Worm (Caenorhabditis elegans) whole organism, L1 larva: ENCODE measurements around the gene phf-5.

Experiments used
- C04F5.9 ChIP-seq: sonication (generic microtip); optimal IDR thresholded peaks from 2 replicates; lab custom pipeline; 2016; ENCODE audit warnings: missing genetic modification characterization, missing compliant biosample characterization
- ama-1 ChIP-seq: fragments of 150-350 bp; optimal IDR thresholded peaks from 2 replicates; lab custom pipeline; 2014
- ceh-82 ChIP-seq, 3 experiments: fragments of 150-350 bp in 1 of 3; sonication (generic microtip) in 2 of 3; optimal IDR thresholded peaks; 2 replicates each; lab custom pipeline; 2014 to 2017; ENCODE audit warnings: missing biosample characterization in 3 of 3, missing genetic modification characterization in 3 of 3
- ceh-90 ChIP-seq: sonication (generic microtip); optimal IDR thresholded peaks from 2 replicates; lab custom pipeline; 2016; ENCODE audit warnings: missing genetic modification characterization, missing compliant biosample characterization
- lin-13 ChIP-seq: fragments of 150-350 bp; optimal IDR thresholded peaks from 2 replicates; lab custom pipeline; 2014; ENCODE audit warnings: missing biosample characterization, missing genetic modification reagents, missing genetic modification characterization
- mab-9 ChIP-seq: fragments of 200-800 bp; sonication (Bioruptor generic); IDR thresholded peaks from 2 replicates; pipeline ENCODE4 v1.3.6; 2022; ENCODE audit warnings: missing genetic modification reagents, missing genetic modification characterization, missing compliant biosample characterization
- nhr-11 ChIP-seq: fragments of 150-350 bp; optimal IDR thresholded peaks from 2 replicates; lab custom pipeline; 2014; ENCODE audit warnings: missing biosample characterization, missing genetic modification characterization
- nhr-47 ChIP-seq: sonication (generic microtip); optimal IDR thresholded peaks from 2 replicates; lab custom pipeline; 2016; ENCODE audit warnings: mild to moderate bottlenecking, missing genetic modification characterization, moderate library complexity, missing compliant biosample characterization
- nhr-76 ChIP-seq: sonication (generic microtip); optimal IDR thresholded peaks from 2 replicates; lab custom pipeline; 2017; ENCODE audit warnings: missing biosample characterization, missing genetic modification characterization
- nhr-85 ChIP-seq: sonication (generic microtip); peaks from one replicate; lab custom pipeline; 2016; ENCODE audit warnings: missing genetic modification characterization, inconsistent platforms, missing compliant biosample characterization
- pqm-1 ChIP-seq: sonication (generic microtip); optimal IDR thresholded peaks from 3 replicates; lab custom pipeline; 2017; ENCODE audit warnings: missing biosample characterization, missing genetic modification characterization
- sox-4 ChIP-seq: sonication (generic microtip); optimal IDR thresholded peaks from 2 replicates; lab custom pipeline; 2016; ENCODE audit warnings: missing genetic modification characterization, missing compliant biosample characterization

- TF ChIP-seq ceh-90 (tag; lab: Kevin White, UChicago) = no peak
- no peak for TF ChIP-seq nhr-11 (tag; lab: Kevin White, UChicago)
- TF ChIP-seq C04F5.9 (tag; lab: Kevin White, UChicago) = no peak
- TF ChIP-seq ceh-82 (tag; optimal IDR thresholded peaks at IDR 0.05; lab: Kevin White, UChicago) = peak in 1 of 3 experiments; percentile 30
- TF ChIP-seq ama-1 = no peak
- TF ChIP-seq nhr-76 (tag; lab: Kevin White, UChicago) = no peak
- TF ChIP-seq nhr-47 (tag; lab: Kevin White, UChicago) = no peak
- TF ChIP-seq pqm-1 (tag; lab: Kevin White, UChicago) = no peak
- TF ChIP-seq lin-13 (GFP tag; lab: Kevin White, UChicago) = no peak
- TF ChIP-seq nhr-85 (tag; lab: Kevin White, UChicago) = peak; percentile 51
- TF ChIP-seq sox-4 = no peak
- no peak for TF ChIP-seq mab-9 (GFP tag; lab: Robert Waterston, UW)
Measured at ce11 chrIII:2313985-2314494, 29.3 kb upstream of the phf-5 start, which contains the start of the genes fbxa-66 and iffb-1.
